Worm (Caenorhabditis elegans): Measurements from ENCODE around the gene C46A5.4.
A peak's percentile ranks its signal among the peaks of the same experiment; 100 is the strongest.

C46A5.4 gene

DNA sequence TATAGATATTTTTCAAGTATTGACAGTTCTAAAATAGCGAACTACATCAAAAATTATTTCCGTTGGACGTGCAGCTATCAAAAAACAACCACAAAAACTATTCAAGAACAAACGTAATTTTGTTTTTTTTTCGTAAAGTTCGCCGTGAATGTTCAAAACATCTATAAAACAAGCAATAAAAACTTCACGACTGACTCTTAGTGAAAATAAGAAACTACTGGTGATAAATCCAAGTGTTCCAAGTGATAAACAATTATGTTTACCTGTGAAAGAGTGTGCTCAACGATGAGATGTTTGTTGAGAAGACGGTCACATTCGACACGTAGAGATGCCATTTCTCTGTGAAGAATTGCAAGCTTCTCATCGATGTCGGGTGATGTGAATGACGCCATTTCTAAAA lies 34.3 kb downstream of the C46A5.4 start, which contains the start of gene C50F7.6:
Gene C50F7.6, minus strand, starts transcription at position 394 of the 400 bp plus-strand sequence.
- no peak for TF ChIP-seq egl-18 (GFP tag; IDR thresholded peaks at IDR 0.05)
- no peak for TF ChIP-seq ztf-22 (GFP tag; optimal IDR thresholded peaks at IDR 0.05)
- no peak for TF ChIP-seq hsf-1 (GFP tag; IDR thresholded peaks at IDR 0.05)
- TF ChIP-seq sptf-2 (GFP tag; optimal IDR thresholded peaks at IDR 0.05): no peak
- TF ChIP-seq nhr-179 (tag; optimal IDR thresholded peaks at IDR 0.05): no peak

DNA sequence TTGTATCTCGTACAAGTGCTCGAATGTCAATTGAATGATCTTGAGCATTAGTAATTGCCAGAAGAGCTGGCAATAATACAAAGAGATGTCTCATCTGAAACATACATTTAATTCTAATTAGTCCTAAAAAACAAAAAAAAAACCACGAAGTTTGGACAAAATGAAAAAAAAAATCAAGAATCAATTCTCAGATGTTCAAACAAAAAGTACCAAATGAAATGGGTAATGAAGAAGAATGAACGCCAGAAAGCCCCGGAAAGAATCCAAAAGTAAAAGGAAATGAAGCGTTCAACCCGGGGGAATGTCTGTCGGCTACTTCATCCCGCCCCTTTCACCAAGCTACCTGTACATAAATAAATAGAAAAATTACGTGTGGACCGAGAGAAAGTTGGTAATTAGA lies 39.2 kb downstream of the C46A5.4 start, which contains the start of gene F33D4.6:
Gene F33D4.6, minus strand, starts transcription at position 101 of the 400 bp plus-strand sequence.
- TF ChIP-seq F23B12.7 (tag; optimal IDR thresholded peaks at IDR 0.05; ENCODE audit: insufficient read depth) (no peak), hmg-20 (GFP tag; IDR thresholded peaks at IDR 0.05) (no peak), lin-26 (GFP tag; IDR thresholded peaks at IDR 0.05) (no peak), sdz-38 (tag; optimal IDR thresholded peaks at IDR 0.05) (no peak), hrde-1 (tag; optimal IDR thresholded peaks at IDR 0.05; ENCODE audit: borderline replicate concordance) (no peak), ceh-27 (GFP tag; optimal IDR thresholded peaks at IDR 0.05) (no peak), Y95B8A.8 (GFP tag; IDR thresholded peaks at IDR 0.05) (no peak), efl-1 (GFP tag; optimal IDR thresholded peaks at IDR 0.05) (no peak), somi-1 (GFP tag; optimal IDR thresholded peaks at IDR 0.05) (no peak), nfya-2 (GFP tag; IDR thresholded peaks at IDR 0.05) (no peak), F22D6.2 (tag; optimal IDR thresholded peaks at IDR 0.05) (no peak), athp-1 (tag; optimal IDR thresholded peaks at IDR 0.05) (no peak), F49E8.2 (tag; optimal IDR thresholded peaks at IDR 0.05; ENCODE audit: insufficient read depth) (no peak)

DNA sequence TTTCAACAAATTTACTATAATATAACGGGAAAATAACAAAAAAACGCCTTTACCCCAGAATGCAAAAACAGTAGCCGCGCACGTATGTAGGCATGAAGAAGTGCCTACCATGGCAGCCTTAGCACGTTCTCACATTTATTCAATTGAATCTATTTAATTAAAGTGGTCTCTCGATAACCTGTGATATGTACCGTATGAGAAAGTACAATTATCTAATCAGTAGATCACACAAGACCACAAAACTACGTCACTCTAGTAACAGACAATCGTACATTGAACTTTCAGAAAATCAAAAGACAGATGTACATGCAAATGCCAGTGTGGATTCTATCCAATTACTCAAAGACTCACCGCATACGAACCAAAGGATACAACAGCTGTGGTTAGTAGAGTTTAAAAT lies 44.9 kb downstream of the C46A5.4 start:
- no peak for TF ChIP-seq F22D6.2 (tag; optimal IDR thresholded peaks at IDR 0.05)
- TF ChIP-seq somi-1 (GFP tag; optimal IDR thresholded peaks at IDR 0.05): no peak
- TF ChIP-seq ztf-26 (tag; optimal IDR thresholded peaks at IDR 0.05): no peak
- TF ChIP-seq F57A8.1 (GFP tag; optimal IDR thresholded peaks at IDR 0.05): no peak
- no peak for TF ChIP-seq Y53F4B.3 (GFP tag; IDR thresholded peaks at IDR 0.05)
- no peak for TF ChIP-seq hmg-1.2 (GFP tag; IDR thresholded peaks at IDR 0.05)
- TF ChIP-seq zfh-2 (GFP tag; conservative IDR thresholded peaks at IDR 0.05): no peak

DNA sequence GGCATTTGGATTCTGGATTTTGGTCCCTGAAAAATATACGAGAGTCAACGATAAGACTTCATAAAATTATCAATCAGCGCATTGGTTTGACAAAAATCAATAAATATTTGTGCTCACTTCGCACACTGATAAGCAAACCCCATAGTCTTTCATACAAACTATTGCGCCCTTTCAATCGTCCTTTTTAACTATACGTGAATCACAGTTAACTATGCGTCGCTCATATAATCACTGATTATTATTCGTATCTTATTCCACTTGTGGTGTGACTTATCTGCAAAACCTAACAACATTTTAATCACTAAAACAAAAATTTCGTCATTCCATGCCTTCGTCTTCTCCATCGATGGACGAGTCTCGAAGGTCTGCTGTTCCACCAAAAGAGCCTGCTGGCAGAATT lies 46.3 kb downstream of the C46A5.4 start, which contains the start of gene nhr-8:
Gene nhr-8, plus strand, starts transcription at position 160 of the 400 bp plus-strand sequence.
- peak; percentile 20 for TF ChIP-seq madf-10 (tag; optimal IDR thresholded peaks at IDR 0.05)
- TF ChIP-seq ztf-26 (tag; optimal IDR thresholded peaks at IDR 0.05): no peak
- TF ChIP-seq dox-1 (GFP tag; IDR thresholded peaks at IDR 0.05): peak; percentile 52; the same call in 1 of the 2 replicates
- TF ChIP-seq nfyb-1 (GFP tag; IDR thresholded peaks at IDR 0.05): peak; percentile 70
- TF ChIP-seq nhr-80 (tag; optimal IDR thresholded peaks at IDR 0.05): peak; percentile 97
- peak; percentile 5 for TF ChIP-seq tbp1 (GFP tag; optimal IDR thresholded peaks at IDR 0.05)
- no peak for TF ChIP-seq Y53F4B.3 (GFP tag; IDR thresholded peaks at IDR 0.05)
- no peak for TF ChIP-seq rec-8 (tag; optimal IDR thresholded peaks at IDR 0.05)
- TF ChIP-seq atf-7 (tag; optimal IDR thresholded peaks at IDR 0.05): peak; percentile 50
- TF ChIP-seq ztf-22 (GFP tag; optimal IDR thresholded peaks at IDR 0.05): peak; percentile 12
- peak; percentile 74; the same call in 1 of the 2 replicates for TF ChIP-seq cebp-1 (GFP tag; IDR thresholded peaks at IDR 0.05)
- TF ChIP-seq cebp-1 (tag; optimal IDR thresholded peaks at IDR 0.05): peak; percentile 75
- peak in 1 of 2 experiments; percentile 14 for TF ChIP-seq let-607 (tag; optimal IDR thresholded peaks at IDR 0.05)
- peak; percentile 2 for TF ChIP-seq lin-54 (GFP tag; optimal IDR thresholded peaks at IDR 0.05)
- peak; percentile 89 for TF ChIP-seq ets-4 (GFP tag; optimal IDR thresholded peaks at IDR 0.05)
